Fruit fly (Drosophila melanogaster) whole organism, adult: ENCODE measurements around the gene FarO.

ENCODE experiments used
- CG11617 ChIP-seq: fragments of 200-800 bp; sonication (Bioruptor generic); optimal IDR thresholded peaks from 2 replicates; lab custom pipeline; 2017; ENCODE audit warnings: mild to moderate bottlenecking, missing biosample characterization, missing genetic modification reagents, missing genetic modification characterization
- CG12768 ChIP-seq: fragments of 200-800 bp; sonication (Bioruptor generic); optimal IDR thresholded peaks from 2 replicates; lab custom pipeline; 2017; ENCODE audit warnings: missing biosample characterization, missing genetic modification characterization, mild to moderate bottlenecking, moderate library complexity, missing genetic modification reagents
- CG14711 ChIP-seq: fragments of 200-800 bp; sonication (Bioruptor generic); optimal IDR thresholded peaks from 2 replicates; lab custom pipeline; 2018; ENCODE audit warnings: missing biosample characterization, mild to moderate bottlenecking, missing genetic modification characterization, moderate library complexity
- CG1620 ChIP-seq: fragments of 200-800 bp; sonication (Bioruptor generic); optimal IDR thresholded peaks from 2 replicates; lab custom pipeline; 2016; ENCODE audit warnings: missing biosample characterization, missing genetic modification characterization
- CG33017 ChIP-seq: fragments of 200-800 bp; sonication (Bioruptor generic); optimal IDR thresholded peaks from 2 replicates; lab custom pipeline; 2018; ENCODE audit warnings: missing biosample characterization, mild to moderate bottlenecking, missing genetic modification characterization, moderate library complexity
- CG5204 ChIP-seq: fragments of 200-800 bp; sonication (Bioruptor generic); optimal IDR thresholded peaks from 2 replicates; lab custom pipeline; 2016; ENCODE audit warnings: missing biosample characterization, missing genetic modification characterization
- CG7045 ChIP-seq: fragments of 200-800 bp; sonication (Bioruptor generic); optimal IDR thresholded peaks from 2 replicates; lab custom pipeline; 2017; ENCODE audit warnings: missing biosample characterization, mild to moderate bottlenecking, missing genetic modification characterization
- CG7101 ChIP-seq: fragments of 200-800 bp; sonication (Bioruptor generic); optimal IDR thresholded peaks from 2 replicates; lab custom pipeline; 2018; ENCODE audit warnings: missing biosample characterization, mild to moderate bottlenecking, missing genetic modification characterization, moderate library complexity
- Clk ChIP-seq: fragments of 200-800 bp; sonication (Bioruptor generic); optimal IDR thresholded peaks from 2 replicates; lab custom pipeline; 2017; ENCODE audit warnings: missing biosample characterization, missing genetic modification characterization
- Crg-1 ChIP-seq: fragments of 200-800 bp; sonication (Bioruptor generic); optimal IDR thresholded peaks from 2 replicates; lab custom pipeline; 2016; ENCODE audit warnings: missing biosample characterization, missing genetic modification characterization
- Hr96 ChIP-seq: fragments of 200-800 bp; sonication (Bioruptor generic); optimal IDR thresholded peaks from 2 replicates; lab custom pipeline; 2016; ENCODE audit warnings: missing biosample characterization, missing genetic modification characterization
- Mnt ChIP-seq: fragments of 200-800 bp; sonication (Bioruptor generic); optimal IDR thresholded peaks from 2 replicates; lab custom pipeline; 2016; ENCODE audit warnings: missing biosample characterization, mild to moderate bottlenecking, missing genetic modification characterization
- bab1 ChIP-seq: fragments of 200-800 bp; sonication (Bioruptor generic); optimal IDR thresholded peaks from 3 replicates; lab custom pipeline; 2019; ENCODE audit warnings: missing biosample characterization, mild to moderate bottlenecking, missing genetic modification characterization, moderate library complexity
- cic ChIP-seq: fragments of 200-800 bp; sonication (Bioruptor generic); optimal IDR thresholded peaks from 2 replicates; lab custom pipeline; 2017; ENCODE audit warnings: missing biosample characterization, mild to moderate bottlenecking, missing genetic modification characterization, moderate library complexity
- cnc ChIP-seq, 2 experiments: fragments of >200 bp; optimal IDR thresholded peaks; 2 replicates each; lab custom pipeline; 2017
- kay ChIP-seq: fragments of 200-800 bp; sonication (Bioruptor generic); peaks from one replicate; lab custom pipeline; 2016; ENCODE audit warnings: missing biosample characterization, missing genetic modification characterization, borderline replicate concordance
- ovo ChIP-seq: fragments of 200-800 bp; sonication (Bioruptor generic); optimal IDR thresholded peaks from 2 replicates; lab custom pipeline; 2016; ENCODE audit warnings: missing biosample characterization, missing genetic modification characterization
- pad ChIP-seq: fragments of 200-800 bp; sonication (Bioruptor generic); optimal IDR thresholded peaks from 3 replicates; lab custom pipeline; 2017; ENCODE audit warnings: missing biosample characterization, missing genetic modification characterization, mild to moderate bottlenecking, moderate library complexity, missing genetic modification reagents
- tj ChIP-seq: fragments of 200-800 bp; sonication (Bioruptor generic); optimal IDR thresholded peaks from 3 replicates; lab custom pipeline; 2017; ENCODE audit warnings: missing biosample characterization, mild to moderate bottlenecking, missing genetic modification characterization, moderate library complexity
- toe ChIP-seq: fragments of 200-800 bp; sonication (Bioruptor generic); optimal IDR thresholded peaks from 2 replicates; lab custom pipeline; 2016; ENCODE audit warnings: missing biosample characterization, missing genetic modification characterization

Gene FarO

DNA sequence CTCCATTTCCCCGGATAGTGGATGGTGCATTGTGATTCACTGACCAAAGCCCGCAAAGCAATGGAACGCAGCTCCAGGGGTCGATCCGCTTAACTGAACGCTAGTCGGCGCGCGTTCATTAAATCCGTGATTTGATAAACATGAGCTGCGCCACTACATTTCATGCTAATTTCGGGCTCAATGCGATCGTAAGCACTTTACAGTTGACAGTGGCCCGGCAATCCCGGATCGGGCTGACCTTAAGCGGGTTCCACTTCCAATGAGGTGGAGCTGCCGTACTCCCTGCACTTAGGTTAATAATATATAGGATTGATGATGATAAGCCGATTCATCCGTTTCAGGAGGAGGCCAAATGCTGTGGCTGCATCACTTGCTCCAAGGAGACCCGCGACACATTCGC, at the start of gene FarO:
Gene FarO, minus strand, starts transcription at position 101 of the 400 bp plus-strand sequence.
- TF ChIP-seq toe (GFP tag; lab: Kevin White, UChicago): no peak
- no peak for TF ChIP-seq cnc (optimal IDR thresholded peaks at IDR 0.05; lab: Kevin White, UChicago)
- TF ChIP-seq tj (GFP tag; lab: Kevin White, UChicago): no peak
- TF ChIP-seq cic: no peak
- TF ChIP-seq CG7045 (GFP tag; lab: Kevin White, UChicago): no peak
- TF ChIP-seq Mnt (GFP tag; lab: Kevin White, UChicago): no peak

DNA sequence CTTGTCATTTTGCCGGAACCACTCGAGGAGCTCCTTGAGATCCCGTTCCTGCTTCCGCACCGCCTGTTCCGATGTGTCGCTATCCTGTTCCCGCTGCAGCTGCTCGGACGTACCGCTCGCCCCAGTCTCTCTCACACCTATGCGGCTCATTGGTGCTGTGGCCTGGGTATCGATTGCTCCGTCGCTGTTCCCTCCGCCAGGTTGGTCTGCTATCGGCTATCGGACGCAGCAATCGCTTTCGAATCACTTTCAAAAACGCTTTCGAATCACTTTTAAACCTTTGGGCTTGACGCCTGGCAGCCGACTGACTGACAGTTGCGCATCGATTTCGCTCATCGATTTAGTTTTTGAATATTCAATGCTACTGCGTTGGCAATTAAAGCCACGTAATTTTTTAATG, 48.0 kb upstream of the FarO start, which contains the start of gene CG3191:
Gene CG3191, minus strand, starts transcription at position 306 of the 400 bp plus-strand sequence.
- TF ChIP-seq CG7045 (GFP tag; lab: Kevin White, UChicago) (no peak), bab1 (GFP tag; lab: Kevin White, UChicago) (no peak), CG7101 (tag; lab: Kevin White, UChicago) (no peak), toe (GFP tag; lab: Kevin White, UChicago) (no peak), Crg-1 (GFP tag; lab: Kevin White, UChicago) (no peak), CG11617 (GFP tag; lab: Kevin White, UChicago) (no peak), kay (no peak), CG1620 (GFP tag; lab: Kevin White, UChicago) (no peak), Clk (GFP tag; lab: Kevin White, UChicago) (no peak), ovo (GFP tag; lab: Kevin White, UChicago) (no peak), CG5204 (GFP tag; lab: Kevin White, UChicago) (no peak), CG33017 (tag; lab: Kevin White, UChicago) (no peak), CG12768 (GFP tag; lab: Kevin White, UChicago) (no peak), Mnt (GFP tag; lab: Kevin White, UChicago) (no peak), tj (GFP tag; lab: Kevin White, UChicago) (no peak), cic (no peak), cnc (optimal IDR thresholded peaks at IDR 0.05; lab: Kevin White, UChicago) (no peak), CG14711 (tag; lab: Kevin White, UChicago) (no peak), pad (GFP tag; lab: Kevin White, UChicago) (no peak), Hr96 (no peak)

DNA sequence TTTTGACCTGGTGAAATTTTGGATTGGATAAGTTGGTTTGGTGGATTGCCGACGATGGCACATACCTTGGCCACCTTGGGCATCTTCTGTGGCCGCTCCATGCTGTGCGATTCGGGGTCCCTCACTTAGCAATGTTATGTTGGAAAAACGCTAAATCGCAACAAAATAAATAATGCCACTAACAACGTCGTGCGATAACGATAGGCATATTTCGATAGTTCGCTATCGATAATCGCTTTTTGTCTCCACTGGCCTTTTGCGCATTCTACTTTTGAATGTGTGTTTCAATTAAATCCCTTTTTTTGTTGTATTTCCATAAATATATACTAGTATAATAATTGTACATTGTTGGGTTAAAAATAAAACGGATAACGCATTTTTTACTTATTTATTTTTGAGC, 46.1 kb upstream of the FarO start, which contains the start of gene crn:
Gene crn, minus strand, starts transcription at position 221 of the 400 bp plus-strand sequence.
- TF ChIP-seq CG5204 (GFP tag; lab: Kevin White, UChicago) (no peak), Mnt (GFP tag; lab: Kevin White, UChicago) (peak; percentile 5)

DNA sequence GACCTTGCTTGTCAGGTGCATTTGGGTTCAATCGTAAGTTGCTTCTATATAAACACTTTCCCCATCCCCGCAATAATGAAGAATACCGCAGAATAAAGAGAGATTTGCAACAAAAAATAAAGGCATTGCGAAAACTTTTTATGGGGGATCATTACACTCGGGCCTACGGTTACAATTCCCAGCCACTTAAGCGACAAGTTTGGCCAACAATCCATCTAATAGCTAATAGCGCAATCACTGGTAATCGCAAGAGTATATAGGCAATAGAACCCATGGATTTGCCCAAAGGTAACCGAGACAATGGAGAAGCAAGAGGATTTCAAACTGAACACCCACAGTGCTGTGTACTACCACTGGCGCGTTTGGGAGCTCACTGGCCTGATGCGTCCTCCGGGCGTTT, 42.3 kb upstream of the FarO start, which contains the start of gene Or2a:
Gene Or2a, plus strand, starts transcription at position 301 of the 400 bp plus-strand sequence.
- TF ChIP-seq kay (no peak), CG33017 (tag; lab: Kevin White, UChicago) (no peak), toe (GFP tag; lab: Kevin White, UChicago) (no peak), cic (no peak), CG7045 (GFP tag; lab: Kevin White, UChicago) (no peak), bab1 (GFP tag; lab: Kevin White, UChicago) (no peak), CG7101 (tag; lab: Kevin White, UChicago) (no peak), CG1620 (GFP tag; lab: Kevin White, UChicago) (no peak), tj (GFP tag; lab: Kevin White, UChicago) (no peak), CG12768 (GFP tag; lab: Kevin White, UChicago) (no peak)

DNA sequence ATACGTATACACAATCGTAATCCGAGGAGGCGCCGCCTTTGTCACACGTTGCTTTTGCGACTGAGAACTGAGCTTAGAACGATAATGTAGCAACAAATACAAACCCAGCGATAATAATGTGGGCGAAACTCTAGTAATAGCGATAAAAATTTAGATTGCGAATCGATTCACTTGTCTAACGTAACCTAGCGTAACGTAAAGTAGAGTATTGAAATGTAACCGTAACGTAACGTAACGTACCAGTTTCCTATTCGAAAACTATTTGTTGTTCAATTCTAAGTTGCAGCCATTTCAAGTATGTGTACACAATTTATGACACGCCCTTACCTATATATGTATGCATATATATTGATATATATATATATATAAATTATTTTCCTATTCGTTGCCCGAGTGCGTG, 41.1 kb upstream of the FarO start:
- no peak for TF ChIP-seq tj (GFP tag; lab: Kevin White, UChicago)
- no peak for TF ChIP-seq CG5204 (GFP tag; lab: Kevin White, UChicago)
- TF ChIP-seq Clk (GFP tag; lab: Kevin White, UChicago): no peak
- no peak for TF ChIP-seq Hr96
- no peak for TF ChIP-seq pad (GFP tag; lab: Kevin White, UChicago)
- no peak for TF ChIP-seq CG33017 (tag; lab: Kevin White, UChicago)
- no peak for TF ChIP-seq cic
- TF ChIP-seq ovo (GFP tag; lab: Kevin White, UChicago): no peak
- no peak for TF ChIP-seq bab1 (GFP tag; lab: Kevin White, UChicago)
- no peak for TF ChIP-seq Mnt (GFP tag; lab: Kevin White, UChicago)

DNA sequence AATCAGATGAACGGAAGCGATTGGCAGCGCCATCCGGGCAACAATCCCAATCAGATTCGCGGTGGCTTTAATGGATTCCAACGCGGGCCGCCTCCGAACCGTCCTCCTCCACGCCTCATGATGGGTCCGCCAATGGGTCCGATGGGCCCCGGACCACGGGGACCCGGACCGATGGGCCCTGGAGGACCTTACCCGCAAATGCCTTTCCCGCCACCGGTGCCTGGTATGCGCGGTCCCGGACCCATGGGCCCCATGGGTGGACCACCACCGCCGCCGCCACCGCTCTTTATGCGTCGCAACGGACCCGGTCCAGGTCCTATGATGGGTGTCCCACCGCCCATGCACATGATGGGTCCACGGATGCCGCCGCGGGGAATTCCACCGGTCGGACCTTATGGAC, 39.2 kb upstream of the FarO start:
- TF ChIP-seq ovo (GFP tag; lab: Kevin White, UChicago) (no peak), Mnt (GFP tag; lab: Kevin White, UChicago) (no peak), cnc (optimal IDR thresholded peaks at IDR 0.05; lab: Kevin White, UChicago) (no peak), tj (GFP tag; lab: Kevin White, UChicago) (no peak), CG33017 (tag; lab: Kevin White, UChicago) (no peak), Hr96 (no peak), kay (no peak), CG12768 (GFP tag; lab: Kevin White, UChicago) (no peak), bab1 (GFP tag; lab: Kevin White, UChicago) (no peak), Clk (GFP tag; lab: Kevin White, UChicago) (no peak), pad (GFP tag; lab: Kevin White, UChicago) (no peak)

DNA sequence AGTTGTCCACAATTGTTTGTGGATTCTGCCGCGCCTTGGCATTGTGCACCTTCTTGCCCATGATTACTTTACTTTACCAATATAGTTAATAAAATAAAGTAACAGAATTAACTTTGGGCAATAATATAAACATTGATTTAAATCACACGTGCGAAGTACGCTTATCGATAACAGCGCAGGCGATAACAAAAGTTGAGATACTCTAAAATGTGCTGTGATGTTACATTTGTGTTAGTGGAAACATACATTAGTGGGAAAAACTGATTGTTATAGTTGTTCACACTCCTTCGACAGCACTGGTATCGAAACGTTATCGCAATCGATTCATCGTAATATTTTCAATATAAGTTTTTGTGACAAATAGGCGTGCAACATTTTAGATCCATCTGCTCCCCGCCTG, 38.2 kb upstream of the FarO start, which contains the start of gene kz:
Gene kz, minus strand, starts transcription at position 194 of the 400 bp plus-strand sequence.
- TF ChIP-seq Mnt (GFP tag; lab: Kevin White, UChicago): peak; percentile 100
- TF ChIP-seq bab1 (GFP tag; lab: Kevin White, UChicago): peak; percentile 10
- no peak for TF ChIP-seq cic
